Worm (Caenorhabditis elegans) whole organism, L4 larva: ENCODE measurements around the gene poml-4.
A peak's percentile ranks its signal among the peaks of the same experiment; 100 is the strongest.

Experiments used
- F44E2.7 ChIP-seq: fragments of 200-800 bp; sonication (Bioruptor generic); IDR thresholded peaks from 2 replicates; pipeline ENCODE4 v2.1.2; 2022; ENCODE audit warnings: missing genetic modification characterization, missing compliant biosample characterization
- R02D3.7 ChIP-seq: fragments of 150-350 bp; sonication (generic microtip); optimal IDR thresholded peaks from 3 replicates; lab custom pipeline; 2014; ENCODE audit warnings: missing biosample characterization, missing genetic modification characterization
- T20F7.1 ChIP-seq: fragments of 200-800 bp; sonication (Bioruptor generic); optimal IDR thresholded peaks from 2 replicates; lab custom pipeline; 2018; ENCODE audit warnings: mild to moderate bottlenecking, missing genetic modification characterization, missing compliant biosample characterization
- T26A8.4 ChIP-seq: fragments of 200-800 bp; sonication (Bioruptor generic); IDR thresholded peaks from 2 replicates; pipeline ENCODE4 v1.3.6; 2022; ENCODE audit warnings: missing genetic modification characterization, missing compliant biosample characterization
- Y105C5A.15 ChIP-seq: fragments of 200-800 bp; sonication (Bioruptor generic); IDR thresholded peaks from 2 replicates; pipeline ENCODE4 v1.3.6; 2022; ENCODE audit warnings: missing genetic modification characterization, missing compliant biosample characterization
- Y5F2A.4 ChIP-seq: fragments of 200-800 bp; sonication (Bioruptor generic); optimal IDR thresholded peaks from 2 replicates; lab custom pipeline; 2018; ENCODE audit warnings: mild to moderate bottlenecking, missing genetic modification characterization, missing compliant biosample characterization
- aha-1 ChIP-seq: fragments of 150-350 bp; peaks from one replicate; lab custom pipeline; 2014; ENCODE audit warnings: missing biosample characterization, missing genetic modification characterization
- attf-4 ChIP-seq: sonication (generic microtip); optimal IDR thresholded peaks from 3 replicates; lab custom pipeline; 2017; ENCODE audit warnings: missing biosample characterization, missing genetic modification characterization
- ceh-28 ChIP-seq: fragments of 150-350 bp; optimal IDR thresholded peaks from 2 replicates; lab custom pipeline; 2014; ENCODE audit warnings: missing biosample characterization, missing genetic modification reagents, missing genetic modification characterization
- ceh-44 ChIP-seq: fragments of 200-800 bp; sonication (Bioruptor generic); IDR thresholded peaks from 2 replicates; pipeline ENCODE4 v1.3.6; 2022; ENCODE audit warnings: missing genetic modification reagents, missing genetic modification characterization, missing compliant biosample characterization
- ces-1 ChIP-seq: fragments of 150-350 bp; sonication (generic microtip); optimal IDR thresholded peaks from 4 replicates; lab custom pipeline; 2014; ENCODE audit warnings: missing biosample characterization, missing genetic modification reagents, missing genetic modification characterization
- cey-2 ChIP-seq: sonication (generic microtip); optimal IDR thresholded peaks from 3 replicates; lab custom pipeline; 2017; ENCODE audit warnings: missing genetic modification characterization, mild to moderate bottlenecking, missing compliant biosample characterization, antibody characterized with exemption, borderline replicate concordance; ENCODE audit not compliant: insufficient read depth
- ctbp-1 ChIP-seq: fragments of 200-800 bp; sonication (Bioruptor generic); IDR thresholded peaks from 2 replicates; pipeline ENCODE4 v1.3.6; 2022; ENCODE audit warnings: missing genetic modification reagents, missing genetic modification characterization, missing compliant biosample characterization
- daf-16 ChIP-seq, 3 experiments: sonication (generic microtip); optimal IDR thresholded peaks; 2 replicates each; lab custom pipeline; 2016 to 2017; ENCODE audit warnings: missing genetic modification characterization in 3 of 3, missing genetic modification reagents in 3 of 3, mild to moderate bottlenecking in 2 of 3, missing compliant biosample characterization in 2 of 3, missing biosample characterization in 1 of 3, moderate library complexity in 1 of 3
- dmd-6 ChIP-seq: fragments of 200-800 bp; sonication (Bioruptor generic); IDR thresholded peaks from 2 replicates; pipeline ENCODE4 v1.3.6; 2022; ENCODE audit warnings: missing genetic modification reagents, missing genetic modification characterization, missing compliant biosample characterization
- dmd-8 ChIP-seq: fragments of 200-800 bp; sonication (Bioruptor generic); IDR thresholded peaks from 2 replicates; pipeline ENCODE4 v1.3.6; 2022; ENCODE audit warnings: missing genetic modification characterization, missing compliant biosample characterization
- duxl-1 ChIP-seq: sonication (generic microtip); optimal IDR thresholded peaks from 2 replicates; lab custom pipeline; 2016; ENCODE audit warnings: mild to moderate bottlenecking, missing genetic modification characterization, moderate library complexity, missing compliant biosample characterization; ENCODE audit not compliant: poor library complexity
- egl-43 ChIP-seq: fragments of 200-800 bp; sonication (Bioruptor generic); IDR thresholded peaks from 2 replicates; pipeline ENCODE4 v1.3.6; 2022; ENCODE audit warnings: missing genetic modification reagents, missing genetic modification characterization, missing compliant biosample characterization
- hlh-11 ChIP-seq: fragments of 200-800 bp; sonication (Bioruptor generic); optimal IDR thresholded peaks from 2 replicates; lab custom pipeline; 2018; ENCODE audit warnings: mild to moderate bottlenecking, missing genetic modification characterization, missing compliant biosample characterization
- hlh-30 ChIP-seq: sonication (generic microtip); optimal IDR thresholded peaks from 2 replicates; lab custom pipeline; 2017; ENCODE audit warnings: antibody characterized with exemption, mild to moderate bottlenecking, missing genetic modification characterization, missing compliant biosample characterization; ENCODE audit not compliant: insufficient read depth
- jun-1 ChIP-seq: fragments of 150-350 bp; optimal IDR thresholded peaks from 2 replicates; lab custom pipeline; 2014; ENCODE audit warnings: missing biosample characterization, missing genetic modification reagents, missing genetic modification characterization
- lin-15B ChIP-seq: fragments of 150-350 bp; sonication (generic microtip); optimal IDR thresholded peaks from 3 replicates; lab custom pipeline; 2014; ENCODE audit warnings: missing biosample characterization, missing genetic modification characterization
- lir-3 ChIP-seq: sonication (generic microtip); optimal IDR thresholded peaks from 2 replicates; lab custom pipeline; 2016; ENCODE audit warnings: mild to moderate bottlenecking, missing genetic modification characterization, missing compliant biosample characterization
- nhr-111 ChIP-seq: fragments of 200-800 bp; sonication (Bioruptor generic); optimal IDR thresholded peaks from 2 replicates; lab custom pipeline; 2018; ENCODE audit warnings: mild to moderate bottlenecking, missing genetic modification characterization, missing compliant biosample characterization
- nhr-237 ChIP-seq: sonication (generic microtip); optimal IDR thresholded peaks from 2 replicates; lab custom pipeline; 2017; ENCODE audit warnings: missing biosample characterization, missing genetic modification characterization
- nhr-25 ChIP-seq: sonication (generic microtip); optimal IDR thresholded peaks from 2 replicates; lab custom pipeline; 2017; ENCODE audit warnings: missing genetic modification characterization, mild to moderate bottlenecking, missing compliant biosample characterization, antibody characterized with exemption, moderate library complexity, borderline replicate concordance; ENCODE audit not compliant: insufficient read depth
- nhr-28 ChIP-seq: fragments of 150-350 bp; optimal IDR thresholded peaks from 2 replicates; lab custom pipeline; 2014; ENCODE audit warnings: missing biosample characterization, missing genetic modification characterization
- nhr-41 ChIP-seq: fragments of 200-800 bp; sonication (Bioruptor generic); IDR thresholded peaks from 2 replicates; pipeline ENCODE4 v1.3.6; 2022; ENCODE audit warnings: missing genetic modification reagents, missing genetic modification characterization, missing compliant biosample characterization
- php-3 ChIP-seq: fragments of 200-800 bp; sonication (Bioruptor generic); IDR thresholded peaks from 2 replicates; pipeline ENCODE4 v1.3.6; 2022; ENCODE audit warnings: missing genetic modification reagents, missing genetic modification characterization, missing compliant biosample characterization
- pqm-1 ChIP-seq: sonication (generic microtip); optimal IDR thresholded peaks from 2 replicates; lab custom pipeline; 2017; ENCODE audit warnings: missing biosample characterization, missing genetic modification characterization
- rbr-2 ChIP-seq: sonication (generic microtip); optimal IDR thresholded peaks from 2 replicates; lab custom pipeline; 2016; ENCODE audit warnings: missing genotype, missing genetic modification characterization, missing compliant biosample characterization
- set-16 ChIP-seq: fragments of 200-800 bp; sonication (Bioruptor generic); IDR thresholded peaks from 2 replicates; pipeline ENCODE4 v1.3.6; 2022; ENCODE audit warnings: missing genetic modification reagents, missing genetic modification characterization, missing compliant biosample characterization
- skn-1 ChIP-seq: fragments of 150-350 bp; optimal IDR thresholded peaks from 2 replicates; lab custom pipeline; 2014; ENCODE audit warnings: missing biosample characterization, missing genetic modification characterization
- snpc-1.2 ChIP-seq: fragments of 200-800 bp; sonication (Bioruptor generic); IDR thresholded peaks from 2 replicates; pipeline ENCODE4 v1.3.6; 2022; ENCODE audit warnings: missing genetic modification reagents, missing genetic modification characterization, missing compliant biosample characterization
- spr-3 ChIP-seq: fragments of 200-800 bp; sonication (Bioruptor generic); optimal IDR thresholded peaks from 2 replicates; lab custom pipeline; 2018; ENCODE audit warnings: mild to moderate bottlenecking, missing genetic modification characterization, missing compliant biosample characterization

poml-4 gene

ce11 chrII:1568214-1568613 is 27.5 kb downstream of the poml-4 start, which contains the start of gene fbxb-49:
Gene fbxb-49 (plus strand): TSS chrII:1568514.
- no peak for TF ChIP-seq F44E2.7 (GFP tag; lab: Robert Waterston, UW)
- TF ChIP-seq Y105C5A.15 = no peak
- peak; percentile 71 for TF ChIP-seq aha-1
- TF ChIP-seq ceh-44 = no peak
- no peak for TF ChIP-seq attf-4 (tag; lab: Kevin White, UChicago)

ce11 chrII:1571032-1571431 is 30.3 kb downstream of the poml-4 start, which contains the start of gene fbxb-46:
Gene fbxb-46 (minus strand): TSS chrII:1571132.
- no peak for TF ChIP-seq nhr-237 (tag; lab: Kevin White, UChicago)
- no peak for TF ChIP-seq nhr-41 (GFP tag; lab: Robert Waterston, UW)
- no peak for TF ChIP-seq nhr-25 (tag; lab: Kevin White, UChicago)
- no peak for TF ChIP-seq set-16 (GFP tag; lab: Robert Waterston, UW)
- TF ChIP-seq ces-1 (GFP tag; lab: Kevin White, UChicago) = no peak

- TF ChIP-seq spr-3 (GFP tag; lab: Kevin White, UChicago) (no peak), php-3 (GFP tag; lab: Robert Waterston, UW) (no peak), daf-16 (GFP tag; optimal IDR thresholded peaks at IDR 0.05; lab: Kevin White, UChicago) (no peak), daf-16 (tag; optimal IDR thresholded peaks at IDR 0.05; lab: Kevin White, UChicago) (no peak), jun-1 (no peak), lin-15B (tag; lab: Kevin White, UChicago) (no peak), ceh-28 (tag; lab: Kevin White, UChicago) (no peak)
Observed at ce11 chrII:1576030-1576429, 35.3 kb downstream of the poml-4 start, which contains the start of gene K05F6.10. Gene K05F6.10 (minus strand): TSS chrII:1576130.

- TF ChIP-seq R02D3.7 (tag; lab: Kevin White, UChicago) (no peak), nhr-28 (peak; percentile 70), nhr-111 (GFP tag; lab: Kevin White, UChicago) (no peak), T26A8.4 (GFP tag; lab: Robert Waterston, UW) (no peak), duxl-1 (tag; lab: Kevin White, UChicago) (no peak), Y5F2A.4 (GFP tag; lab: Kevin White, UChicago) (no peak), rbr-2 (tag; lab: Kevin White, UChicago) (no peak), T20F7.1 (GFP tag; lab: Kevin White, UChicago) (no peak), snpc-1.2 (GFP tag; lab: Robert Waterston, UW) (no peak), pqm-1 (tag; lab: Kevin White, UChicago) (peak; percentile 92), hlh-11 (tag; lab: Kevin White, UChicago) (peak; percentile 30), dmd-8 (no peak), dmd-6 (GFP tag; lab: Robert Waterston, UW) (peak; percentile 79)
Observed at ce11 chrII:1576772-1577171, 36.0 kb downstream of the poml-4 start.

- TF ChIP-seq egl-43 (GFP tag; lab: Robert Waterston, UW) (no peak), skn-1 (tag; lab: Kevin White, UChicago) (no peak), ceh-44 (no peak), R02D3.7 (tag; lab: Kevin White, UChicago) (no peak), hlh-11 (tag; lab: Kevin White, UChicago) (peak; percentile 16), nhr-28 (peak; percentile 28), lir-3 (tag; lab: Kevin White, UChicago) (no peak), cey-2 (tag; lab: Kevin White, UChicago) (no peak), ctbp-1 (no peak), hlh-30 (tag; lab: Kevin White, UChicago) (no peak)
Observed at ce11 chrII:1579886-1580285, 39.2 kb downstream of the poml-4 start, which contains the start of gene math-38. Gene math-38 (minus strand): TSS chrII:1579986.
